Worm (Caenorhabditis elegans) whole organism, L1 larva: ENCODE data around the gene H06A10.1.

Source experiments
- C16A3.4 ChIP-seq: fragments of 150-350 bp; optimal IDR thresholded peaks from 2 replicates; lab custom pipeline; 2014; ENCODE audit warnings: missing biosample characterization, missing genetic modification characterization
- C34B4.2 ChIP-seq: sonication (generic microtip); optimal IDR thresholded peaks from 2 replicates; lab custom pipeline; 2017; ENCODE audit warnings: mild to moderate bottlenecking, missing genetic modification characterization, missing compliant biosample characterization
- F16B12.6 ChIP-seq: fragments of 150-350 bp; optimal IDR thresholded peaks from 2 replicates; lab custom pipeline; 2014; ENCODE audit warnings: missing biosample characterization, missing genetic modification characterization
- Y116A8C.19 ChIP-seq: sonication (generic microtip); optimal IDR thresholded peaks from 2 replicates; lab custom pipeline; 2016; ENCODE audit warnings: missing compliant biosample characterization, missing genetic modification characterization, borderline replicate concordance
- ama-1 ChIP-seq: fragments of 150-350 bp; optimal IDR thresholded peaks from 2 replicates; lab custom pipeline; 2014
- blmp-1 ChIP-seq: fragments of 150-350 bp; optimal IDR thresholded peaks from 2 replicates; lab custom pipeline; 2014; ENCODE audit warnings: missing biosample characterization, missing genetic modification characterization
- ceh-88 ChIP-seq: fragments of 200-800 bp; sonication (Bioruptor generic); IDR thresholded peaks from 2 replicates; pipeline ENCODE4 v1.3.6; 2022; ENCODE audit warnings: missing genetic modification characterization, missing compliant biosample characterization
- ceh-90 ChIP-seq: sonication (generic microtip); optimal IDR thresholded peaks from 2 replicates; lab custom pipeline; 2016; ENCODE audit warnings: missing genetic modification characterization, missing compliant biosample characterization
- ces-1 ChIP-seq: fragments of 150-350 bp; optimal IDR thresholded peaks from 2 replicates; lab custom pipeline; 2014; ENCODE audit warnings: missing biosample characterization, missing genetic modification reagents, missing genetic modification characterization
- dpl-1 ChIP-seq, 3 experiments: fragments of 150-350 bp in 2 of 3; sonication (generic microtip) in 1 of 3; optimal IDR thresholded peaks; 2 replicates each; lab custom pipeline; 2014 to 2017; ENCODE audit warnings: missing biosample characterization in 3 of 3, missing genetic modification characterization in 3 of 3, missing genetic modification reagents in 3 of 3
- efl-3 ChIP-seq: fragments of 200-800 bp; sonication (Bioruptor generic); optimal IDR thresholded peaks from 2 replicates; lab custom pipeline; 2018; ENCODE audit warnings: mild to moderate bottlenecking, missing genetic modification characterization, missing compliant biosample characterization
- egl-13 ChIP-seq: sonication (generic microtip); optimal IDR thresholded peaks from 2 replicates; lab custom pipeline; 2016; ENCODE audit warnings: missing genotype, missing genetic modification reagents, missing genetic modification characterization, missing compliant biosample characterization
- egl-27 ChIP-seq, 2 experiments: fragments of 150-350 bp in 1 of 2; sonication (generic microtip); optimal IDR thresholded peaks; 3 replicates each; lab custom pipeline; 2017 to 2018; ENCODE audit warnings: missing biosample characterization in 2 of 2, missing genetic modification characterization in 2 of 2, missing genetic modification reagents in 2 of 2
- elt-2 ChIP-seq: sonication (generic microtip); optimal IDR thresholded peaks from 2 replicates; lab custom pipeline; 2016; ENCODE audit warnings: missing genetic modification characterization, mild to moderate bottlenecking, inconsistent platforms, missing compliant biosample characterization, missing genetic modification reagents
- elt-3 ChIP-seq, 6 experiments: fragments of 150-350 bp in 1 of 6; sonication (generic microtip); optimal IDR thresholded peaks; 2 replicates each; lab custom pipeline; 2017 to 2018; ENCODE audit warnings: missing biosample characterization in 6 of 6, missing genetic modification characterization in 6 of 6, inconsistent platforms in 1 of 6
- ets-5 ChIP-seq: fragments of 200-800 bp; sonication (Bioruptor generic); IDR thresholded peaks from 2 replicates; pipeline ENCODE4 v1.3.6; 2022; ENCODE audit warnings: missing genetic modification characterization, missing compliant biosample characterization
- fkh-4 ChIP-seq: sonication (generic microtip); optimal IDR thresholded peaks from 2 replicates; lab custom pipeline; 2016; ENCODE audit warnings: missing compliant biosample characterization, missing genetic modification characterization, borderline replicate concordance
- fkh-8 ChIP-seq: sonication (generic microtip); optimal IDR thresholded peaks from 2 replicates; lab custom pipeline; 2016; ENCODE audit warnings: mild to moderate bottlenecking, missing genetic modification characterization, missing compliant biosample characterization
- grh-1 ChIP-seq: fragments of 200-800 bp; sonication (Bioruptor generic); IDR thresholded peaks from 2 replicates; pipeline ENCODE4 v1.3.6; 2022; ENCODE audit warnings: missing genetic modification reagents, missing genetic modification characterization, missing compliant biosample characterization
- hlh-17 ChIP-seq: fragments of 200-800 bp; sonication (Bioruptor generic); optimal IDR thresholded peaks from 2 replicates; lab custom pipeline; 2018; ENCODE audit warnings: missing genetic modification characterization, mild to moderate bottlenecking, missing compliant biosample characterization, moderate library complexity, borderline replicate concordance
- hlh-4 ChIP-seq: sonication (generic microtip); optimal IDR thresholded peaks from 2 replicates; lab custom pipeline; 2016; ENCODE audit warnings: mild to moderate bottlenecking, missing genetic modification characterization, missing compliant biosample characterization
- irx-1 ChIP-seq: sonication (generic microtip); optimal IDR thresholded peaks from 2 replicates; lab custom pipeline; 2016; ENCODE audit warnings: missing genetic modification characterization, missing compliant biosample characterization
- isw-1 ChIP-seq: fragments of 200-800 bp; sonication (Bioruptor generic); IDR thresholded peaks from 2 replicates; pipeline ENCODE4 v1.3.6; 2022; ENCODE audit warnings: missing genetic modification characterization, missing compliant biosample characterization
- jun-1 ChIP-seq: fragments of 150-350 bp; optimal IDR thresholded peaks from 2 replicates; lab custom pipeline; 2014; ENCODE audit warnings: missing biosample characterization, missing genetic modification reagents, missing genetic modification characterization
- lin-14 ChIP-seq: fragments of 200-800 bp; sonication (Bioruptor generic); optimal IDR thresholded peaks from 2 replicates; lab custom pipeline; 2018; ENCODE audit warnings: mild to moderate bottlenecking, missing genetic modification characterization, moderate library complexity, missing compliant biosample characterization
- lin-39 ChIP-seq: fragments of 150-350 bp; optimal IDR thresholded peaks from 2 replicates; lab custom pipeline; 2014; ENCODE audit warnings: missing biosample characterization, missing genetic modification reagents, missing genetic modification characterization
- lir-3 ChIP-seq: sonication (generic microtip); optimal IDR thresholded peaks from 2 replicates; lab custom pipeline; 2016; ENCODE audit warnings: mild to moderate bottlenecking, missing genetic modification characterization, moderate library complexity, missing compliant biosample characterization; ENCODE audit not compliant: poor library complexity
- nhr-11 ChIP-seq: fragments of 150-350 bp; optimal IDR thresholded peaks from 2 replicates; lab custom pipeline; 2014; ENCODE audit warnings: missing biosample characterization, missing genetic modification characterization
- nhr-19 ChIP-seq: fragments of 200-800 bp; sonication (Bioruptor generic); conservative IDR thresholded peaks from 2 replicates; pipeline ENCODE4 v1.3.6; 2022; ENCODE audit warnings: missing genetic modification characterization, missing compliant biosample characterization
- nhr-237 ChIP-seq: fragments of 150-350 bp; optimal IDR thresholded peaks from 2 replicates; lab custom pipeline; 2014; ENCODE audit warnings: missing biosample characterization, missing genetic modification characterization
- nhr-28 ChIP-seq: fragments of 150-350 bp; optimal IDR thresholded peaks from 2 replicates; lab custom pipeline; 2014; ENCODE audit warnings: missing biosample characterization, missing genetic modification characterization
- nhr-47 ChIP-seq: sonication (generic microtip); optimal IDR thresholded peaks from 2 replicates; lab custom pipeline; 2016; ENCODE audit warnings: mild to moderate bottlenecking, missing genetic modification characterization, moderate library complexity, missing compliant biosample characterization
- nhr-71 ChIP-seq: sonication (generic microtip); optimal IDR thresholded peaks from 2 replicates; lab custom pipeline; 2016; ENCODE audit warnings: mild to moderate bottlenecking, missing genetic modification characterization, moderate library complexity, missing compliant biosample characterization
- nhr-76 ChIP-seq: sonication (generic microtip); optimal IDR thresholded peaks from 2 replicates; lab custom pipeline; 2017; ENCODE audit warnings: missing biosample characterization, missing genetic modification characterization
- nhr-77 ChIP-seq: fragments of 150-350 bp; optimal IDR thresholded peaks from 2 replicates; lab custom pipeline; 2014; ENCODE audit warnings: missing biosample characterization, missing genetic modification characterization
- nhr-84 ChIP-seq: sonication (generic microtip); optimal IDR thresholded peaks from 2 replicates; lab custom pipeline; 2017; ENCODE audit warnings: missing biosample characterization, missing genetic modification characterization
- rnt-1 ChIP-seq: sonication (generic microtip); optimal IDR thresholded peaks from 2 replicates; lab custom pipeline; 2016; ENCODE audit warnings: mild to moderate bottlenecking, missing genetic modification characterization, moderate library complexity, missing compliant biosample characterization
- skn-1 ChIP-seq: fragments of 150-350 bp; optimal IDR thresholded peaks from 2 replicates; lab custom pipeline; 2014; ENCODE audit warnings: missing biosample characterization, missing genetic modification characterization
- snu-23 ChIP-seq: sonication (generic microtip); optimal IDR thresholded peaks from 2 replicates; lab custom pipeline; 2016; ENCODE audit warnings: missing genetic modification characterization, missing compliant biosample characterization
- sox-4 ChIP-seq: sonication (generic microtip); optimal IDR thresholded peaks from 2 replicates; lab custom pipeline; 2016; ENCODE audit warnings: missing genetic modification characterization, missing compliant biosample characterization
- unc-130 ChIP-seq: fragments of 150-350 bp; optimal IDR thresholded peaks from 2 replicates; lab custom pipeline; 2017; ENCODE audit warnings: missing biosample characterization, missing genetic modification characterization, inconsistent platforms
- unc-30 ChIP-seq: sonication (generic microtip); optimal IDR thresholded peaks from 2 replicates; lab custom pipeline; 2017; ENCODE audit warnings: missing biosample characterization, missing genetic modification characterization
- unc-62 ChIP-seq: fragments of 150-350 bp; optimal IDR thresholded peaks from 2 replicates; lab custom pipeline; 2014; ENCODE audit warnings: missing biosample characterization, missing genetic modification reagents, missing genetic modification characterization
- unc-86 ChIP-seq: sonication (generic microtip); optimal IDR thresholded peaks from 2 replicates; lab custom pipeline; 2016; ENCODE audit warnings: missing genetic modification characterization, missing compliant biosample characterization
- unc-98 ChIP-seq: fragments of 200-800 bp; sonication (Bioruptor generic); IDR thresholded peaks from 2 replicates; pipeline ENCODE4 v1.3.6; 2022; ENCODE audit warnings: missing genetic modification characterization, missing compliant biosample characterization
- vab-15 ChIP-seq: sonication (generic microtip); optimal IDR thresholded peaks from 2 replicates; lab custom pipeline; 2017; ENCODE audit warnings: missing genotype, mild to moderate bottlenecking, missing genetic modification characterization, missing compliant biosample characterization
- ztf-11 ChIP-seq, 2 experiments: sonication (generic microtip); optimal IDR thresholded peaks; 2 replicates each; lab custom pipeline; 2016 to 2017; ENCODE audit warnings: missing genetic modification characterization in 2 of 2, missing biosample characterization in 1 of 2, missing compliant biosample characterization in 1 of 2
- ztf-4 ChIP-seq: fragments of 150-350 bp; optimal IDR thresholded peaks from 2 replicates; lab custom pipeline; 2014; ENCODE audit warnings: missing biosample characterization, missing genetic modification characterization

Gene H06A10.1

DNA sequence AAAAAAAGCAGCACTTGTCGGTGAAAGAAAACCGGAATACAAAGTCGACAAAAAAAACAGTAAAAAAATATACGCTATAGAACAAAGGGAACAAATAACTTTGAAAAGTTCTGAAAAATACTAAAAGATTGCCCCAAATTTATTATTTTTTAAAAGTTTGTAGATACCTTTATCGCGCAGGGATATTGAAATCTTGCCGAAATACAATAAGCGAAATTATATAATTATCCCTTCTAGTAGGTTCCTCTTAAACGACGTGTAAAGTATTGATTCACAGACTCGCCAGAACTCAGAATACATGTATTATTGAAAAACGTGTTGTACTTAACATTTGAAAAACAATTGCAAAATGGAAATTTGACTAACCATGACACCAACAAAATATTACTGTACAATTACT is 7.1 kb downstream of the H06A10.1 start (continued):
- peak; percentile 95 for TF ChIP-seq nhr-11
- TF ChIP-seq ama-1 (lab: Kevin White, UChicago), result no peak
- no peak for TF ChIP-seq vab-15
- TF ChIP-seq elt-2 (tag; lab: Kevin White, UChicago), result peak; percentile 79
- peak; percentile 85 for TF ChIP-seq grh-1
- peak; percentile 93 for TF ChIP-seq nhr-71 (tag; lab: Kevin White, UChicago)
- TF ChIP-seq nhr-28 (tag; lab: Kevin White, UChicago), result no peak
- no peak for TF ChIP-seq ces-1 (GFP tag; lab: Kevin White, UChicago)
- TF ChIP-seq isw-1, result peak; percentile 64
- TF ChIP-seq lin-14 (GFP tag; lab: Kevin White, UChicago), result peak; percentile 88
- TF ChIP-seq nhr-237 (tag; lab: Kevin White, UChicago), result peak; percentile 79
- peak; percentile 27 for TF ChIP-seq blmp-1 (tag; lab: Kevin White, UChicago)
- TF ChIP-seq F16B12.6 (tag; lab: Kevin White, UChicago), result no peak
- no peak for TF ChIP-seq ceh-90 (tag; lab: Kevin White, UChicago)
- TF ChIP-seq sox-4 (tag; lab: Kevin White, UChicago), result peak; percentile 97
- peak; percentile 72 for TF ChIP-seq fkh-4 (tag; lab: Kevin White, UChicago)
- TF ChIP-seq irx-1 (tag; lab: Kevin White, UChicago), result peak; percentile 95
- TF ChIP-seq dpl-1 (GFP tag; optimal IDR thresholded peaks at IDR 0.05; lab: Kevin White, UChicago), result peak; percentile 38 to 46 (median 40)
- TF ChIP-seq C16A3.4 (tag; lab: Kevin White, UChicago), result peak; percentile 97
- peak; percentile 63 for TF ChIP-seq efl-3 (GFP tag; lab: Kevin White, UChicago)
- no peak for TF ChIP-seq hlh-4 (tag; lab: Kevin White, UChicago)
- TF ChIP-seq egl-13 (tag; lab: Kevin White, UChicago), result peak; percentile 84
- no peak for TF ChIP-seq unc-30 (tag; lab: Kevin White, UChicago)
- TF ChIP-seq nhr-77, result peak; percentile 87
- TF ChIP-seq fkh-8, result peak; percentile 82
- TF ChIP-seq nhr-19, result peak; percentile 94
- peak; percentile 24 for TF ChIP-seq rnt-1 (tag; lab: Kevin White, UChicago)
- TF ChIP-seq unc-86 (tag; lab: Kevin White, UChicago), result peak; percentile 75
- TF ChIP-seq ztf-11 (tag; optimal IDR thresholded peaks at IDR 0.05; lab: Kevin White, UChicago), result peak; percentile 47 to 69
- TF ChIP-seq nhr-76 (tag; lab: Kevin White, UChicago), result no peak
- 0 out of 2 replicates have a peak, but pooled peaks have one; percentile 51 for TF ChIP-seq unc-98 (GFP tag; lab: Robert Waterston, UW)
- TF ChIP-seq ceh-88, result peak; percentile 80
- TF ChIP-seq, all 84 proteins: peak for 61

DNA sequence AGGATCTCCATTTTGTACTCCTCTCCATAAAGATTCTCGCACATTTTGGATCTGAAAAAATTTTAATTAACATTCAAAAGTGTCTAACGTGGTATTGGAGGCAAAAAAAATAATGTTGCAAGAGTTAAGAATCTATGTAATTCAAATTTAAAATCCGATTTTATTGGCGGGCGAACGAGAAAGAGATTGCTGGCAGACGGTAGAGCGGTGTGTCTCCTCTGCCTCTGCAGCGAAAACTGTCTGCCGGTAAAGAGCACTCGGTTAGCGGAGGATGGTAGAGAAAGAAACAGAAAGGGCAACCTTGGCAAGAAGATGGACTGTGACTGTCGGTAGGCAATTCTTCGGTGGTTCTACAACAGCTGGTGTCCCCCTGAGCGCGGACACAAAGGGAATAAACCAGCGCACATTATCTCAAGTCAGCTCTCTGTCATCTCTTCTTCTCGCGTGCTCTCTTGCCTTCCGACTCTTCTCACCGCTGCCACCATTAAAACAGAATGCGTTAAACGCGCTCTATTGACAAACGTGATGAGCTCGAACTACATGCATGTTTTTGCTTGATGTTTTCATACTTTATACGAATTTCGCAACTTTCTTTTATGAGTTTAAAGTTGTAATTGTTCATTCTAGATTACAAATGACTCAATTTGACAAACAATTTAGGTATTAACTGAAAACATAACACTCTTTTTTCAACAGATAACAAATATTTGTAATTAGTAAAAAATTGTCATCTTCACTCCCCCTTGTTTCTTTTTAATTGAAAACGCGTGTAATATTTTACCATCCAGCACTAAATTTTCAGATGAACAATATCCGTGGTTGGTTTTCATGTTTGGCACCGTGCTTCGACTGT is 11.8 kb downstream of the H06A10.1 start, which contains the start of the genes cdk-4 and F18H3.1:
cdk-4 (minus strand) TSS at position 51 of the 853 bp plus-strand sequence.
F18H3.1 (plus strand) TSS at position 803 of the 853 bp plus-strand sequence.
- TF ChIP-seq skn-1 (tag; lab: Kevin White, UChicago), result peak; percentile 51
- TF ChIP-seq efl-3 (GFP tag; lab: Kevin White, UChicago), result no peak
- TF ChIP-seq ceh-90 (tag; lab: Kevin White, UChicago), result no peak
- no peak for TF ChIP-seq nhr-76 (tag; lab: Kevin White, UChicago)
- TF ChIP-seq jun-1, result peak; percentile 38
- TF ChIP-seq ets-5 (GFP tag; lab: Robert Waterston, UW), result no peak
- TF ChIP-seq hlh-17, result no peak
- no peak for TF ChIP-seq lin-39 (tag; lab: Kevin White, UChicago)
- no peak for TF ChIP-seq C34B4.2 (tag; lab: Kevin White, UChicago)
- TF ChIP-seq hlh-4 (tag; lab: Kevin White, UChicago), result no peak
- no peak for TF ChIP-seq nhr-19
- TF ChIP-seq unc-62 (GFP tag; lab: Kevin White, UChicago), result no peak
- TF ChIP-seq Y116A8C.19, result no peak
- no peak for TF ChIP-seq vab-15
- peak; percentile 30 for TF ChIP-seq rnt-1 (tag; lab: Kevin White, UChicago)
- TF ChIP-seq lir-3 (tag; lab: Kevin White, UChicago), result no peak
- TF ChIP-seq ces-1 (GFP tag; lab: Kevin White, UChicago), result no peak
- TF ChIP-seq irx-1 (tag; lab: Kevin White, UChicago), result no peak
- peak; percentile 10 for TF ChIP-seq blmp-1 (tag; lab: Kevin White, UChicago)
- TF ChIP-seq unc-130 (tag; lab: Kevin White, UChicago), result no peak
- TF ChIP-seq nhr-84 (tag; lab: Kevin White, UChicago), result no peak
- peak in 1 of 2 experiments; percentile 48 for TF ChIP-seq egl-27 (tag; optimal IDR thresholded peaks at IDR 0.05; lab: Kevin White, UChicago)
- TF ChIP-seq ztf-4, result no peak
- TF ChIP-seq nhr-237 (tag; lab: Kevin White, UChicago), result no peak
- peak; percentile 30 for TF ChIP-seq nhr-47 (tag; lab: Kevin White, UChicago)
- peak in 1 of 3 experiments; percentile 9 for TF ChIP-seq dpl-1 (GFP tag; optimal IDR thresholded peaks at IDR 0.05; lab: Kevin White, UChicago)
- TF ChIP-seq elt-3 (tag; optimal IDR thresholded peaks at IDR 0.05; lab: Kevin White, UChicago), result no peak
- peak; percentile 44 for TF ChIP-seq nhr-71 (tag; lab: Kevin White, UChicago)
- peak; percentile 45 for TF ChIP-seq snu-23 (GFP tag; lab: Kevin White, UChicago)
